Worm (Caenorhabditis elegans) whole organism, L2 larva: Measurements from ENCODE around the gene clec-1.
A peak's percentile ranks its signal among the peaks of the same experiment; 100 is the strongest.

Experiments used
- alr-1 ChIP-seq: fragments of 150-350 bp; optimal IDR thresholded peaks from 2 replicates; lab custom pipeline; 2014; ENCODE audit warnings: missing biosample characterization, missing genetic modification characterization
- blmp-1 ChIP-seq: sonication (generic microtip); optimal IDR thresholded peaks from 2 replicates; lab custom pipeline; 2017; ENCODE audit warnings: missing genetic modification characterization, mild to moderate bottlenecking, missing compliant biosample characterization, antibody characterized with exemption, moderate library complexity; ENCODE audit not compliant: insufficient read depth
- crh-2 ChIP-seq: sonication (generic microtip); optimal IDR thresholded peaks from 2 replicates; lab custom pipeline; 2017; ENCODE audit warnings: missing biosample characterization, missing genetic modification characterization
- fos-1 ChIP-seq: fragments of 150-350 bp; optimal IDR thresholded peaks from 2 replicates; lab custom pipeline; 2014; ENCODE audit warnings: missing biosample characterization, missing genetic modification characterization
- mab-5 ChIP-seq: fragments of 150-350 bp; optimal IDR thresholded peaks from 2 replicates; lab custom pipeline; 2014; ENCODE audit warnings: missing biosample characterization, missing genetic modification characterization
- mdl-1 ChIP-seq, 2 experiments: fragments of 150-350 bp in 1 of 2; sonication (generic microtip) in 1 of 2; optimal IDR thresholded peaks; 2 replicates each; lab custom pipeline; 2017; ENCODE audit warnings: missing biosample characterization in 2 of 2, missing genetic modification characterization in 2 of 2
- nhr-10 ChIP-seq: sonication (generic microtip); optimal IDR thresholded peaks from 2 replicates; lab custom pipeline; 2017; ENCODE audit warnings: missing biosample characterization, missing genetic modification characterization
- nhr-12 ChIP-seq: fragments of 150-350 bp; optimal IDR thresholded peaks from 2 replicates; lab custom pipeline; 2014; ENCODE audit warnings: missing biosample characterization, missing genetic modification characterization
- nhr-129 ChIP-seq: fragments of 150-350 bp; optimal IDR thresholded peaks from 2 replicates; lab custom pipeline; 2014; ENCODE audit warnings: missing biosample characterization, missing genetic modification characterization
- nhr-21 ChIP-seq: fragments of 150-350 bp; optimal IDR thresholded peaks from 2 replicates; lab custom pipeline; 2014; ENCODE audit warnings: missing biosample characterization, missing genetic modification characterization
- nhr-23 ChIP-seq: fragments of 150-350 bp; optimal IDR thresholded peaks from 2 replicates; lab custom pipeline; 2014; ENCODE audit warnings: missing biosample characterization, missing genetic modification reagents, missing genetic modification characterization
- nhr-6 ChIP-seq: fragments of 150-350 bp; optimal IDR thresholded peaks from 2 replicates; lab custom pipeline; 2014; ENCODE audit warnings: missing biosample characterization, missing genetic modification characterization
- sem-4 ChIP-seq: fragments of 150-350 bp; optimal IDR thresholded peaks from 2 replicates; lab custom pipeline; 2014; ENCODE audit warnings: missing biosample characterization, missing genetic modification reagents, missing genetic modification characterization

clec-1 gene

DNA sequence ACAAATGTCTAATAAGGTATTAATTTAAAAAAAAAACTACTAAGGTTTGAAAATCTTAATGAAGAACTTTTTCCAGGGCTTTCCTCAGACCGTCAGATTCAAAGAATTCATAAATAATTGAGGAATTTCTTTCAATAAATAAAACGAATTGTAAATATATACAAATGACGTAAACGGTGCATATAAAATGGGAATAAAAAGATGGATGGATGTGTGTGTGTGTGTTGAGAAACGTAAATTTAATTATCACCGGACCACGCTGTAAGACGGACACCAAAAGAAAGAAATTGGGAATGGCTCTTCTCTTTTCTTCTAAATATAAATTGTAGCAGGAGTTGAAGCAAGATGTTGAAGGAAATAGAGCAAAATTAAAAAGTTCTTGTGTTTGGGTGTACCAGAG is 46.3 kb downstream of the clec-1 start:
- TF ChIP-seq sem-4 (tag; lab: Kevin White, UChicago) (no peak), nhr-10 (no peak), nhr-6 (tag; lab: Kevin White, UChicago) (no peak), crh-2 (tag; lab: Kevin White, UChicago) (no peak), nhr-129 (no peak), blmp-1 (tag; lab: Kevin White, UChicago) (no peak), mab-5 (no peak), alr-1 (tag; lab: Kevin White, UChicago) (no peak), nhr-12 (tag; lab: Kevin White, UChicago) (no peak), nhr-21 (no peak), mdl-1 (tag; optimal IDR thresholded peaks at IDR 0.05; lab: Kevin White, UChicago) (no peak)
- TF ChIP-seq, all 48 proteins: peak for 0

- no peak for TF ChIP-seq nhr-23 (tag; lab: Kevin White, UChicago)
- peak; percentile 6 for TF ChIP-seq fos-1 (tag; lab: Kevin White, UChicago)
- TF ChIP-seq, all 48 proteins: peak for 1
Observed at ce11 chrV:5747519-5747918, 47.6 kb downstream of the clec-1 start, which contains the start of gene acds-10. Gene acds-10 (plus strand): TSS chrV:5747819.
